Fruit fly (Drosophila melanogaster) whole organism, prepupa: Measurements from ENCODE around the gene Srx.
A peak's percentile ranks its signal among the peaks of the same experiment; 100 is the strongest.

Experiments used
- Blimp-1 ChIP-seq: fragments of 200-800 bp; sonication (Bioruptor generic); optimal IDR thresholded peaks from 3 replicates; lab custom pipeline; 2017; ENCODE audit warnings: missing biosample characterization, missing genetic modification characterization, mild to moderate bottlenecking, moderate library complexity, missing genetic modification reagents
- CG10669 ChIP-seq: fragments of 200-800 bp; sonication (Bioruptor generic); optimal IDR thresholded peaks from 3 replicates; lab custom pipeline; 2018; ENCODE audit warnings: missing biosample characterization, mild to moderate bottlenecking, missing genetic modification characterization, moderate library complexity
- CG11294 ChIP-seq: fragments of 200-800 bp; sonication (Bioruptor generic); IDR thresholded peaks from 2 replicates; pipeline ENCODE4 v1.3.6; 2022; ENCODE audit warnings: missing biosample characterization, missing genetic modification characterization
- CG11902 ChIP-seq: fragments of 200-800 bp; sonication (Bioruptor generic); optimal IDR thresholded peaks from 3 replicates; lab custom pipeline; 2016; ENCODE audit warnings: missing biosample characterization, missing genetic modification characterization
- CG15336 ChIP-seq: fragments of 200-800 bp; sonication (Bioruptor generic); IDR thresholded peaks from 2 replicates; pipeline ENCODE4 v1.3.6; 2022; ENCODE audit warnings: missing biosample characterization, missing genetic modification characterization
- CG1621 ChIP-seq: fragments of 200-800 bp; sonication (Bioruptor generic); optimal IDR thresholded peaks from 3 replicates; lab custom pipeline; 2018; ENCODE audit warnings: missing biosample characterization, mild to moderate bottlenecking, missing genetic modification characterization
- CG16779 ChIP-seq: fragments of 200-800 bp; sonication (Bioruptor generic); optimal IDR thresholded peaks from 3 replicates; lab custom pipeline; 2017; ENCODE audit warnings: missing biosample characterization, mild to moderate bottlenecking, missing genetic modification characterization
- CG3032 ChIP-seq: fragments of 200-800 bp; optimal IDR thresholded peaks from 2 replicates; lab custom pipeline; 2019; ENCODE audit warnings: missing biosample characterization, mild to moderate bottlenecking, missing genetic modification characterization, moderate library complexity
- CG32006 ChIP-seq: fragments of 200-800 bp; sonication (Bioruptor generic); optimal IDR thresholded peaks from 3 replicates; lab custom pipeline; 2017; ENCODE audit warnings: missing biosample characterization, mild to moderate bottlenecking, missing genetic modification characterization
- CG34406 ChIP-seq: fragments of 200-800 bp; sonication (Bioruptor generic); optimal IDR thresholded peaks from 3 replicates; lab custom pipeline; 2016; ENCODE audit warnings: missing biosample characterization, missing genetic modification characterization
- CG3919 ChIP-seq: fragments of 200-800 bp; sonication (Bioruptor generic); optimal IDR thresholded peaks from 3 replicates; lab custom pipeline; 2016; ENCODE audit warnings: missing biosample characterization, missing genetic modification characterization
- CG6163 ChIP-seq: fragments of 200-800 bp; sonication (Bioruptor generic); IDR thresholded peaks from 3 replicates; pipeline ENCODE4 v1.3.6; 2022; ENCODE audit warnings: missing biosample characterization, missing genetic modification characterization
- CG6276 ChIP-seq: fragments of 200-800 bp; sonication (Bioruptor generic); optimal IDR thresholded peaks from 2 replicates; lab custom pipeline; 2017; ENCODE audit warnings: missing biosample characterization, mild to moderate bottlenecking, missing genetic modification characterization
- CG6808 ChIP-seq: fragments of 200-800 bp; sonication (Bioruptor generic); optimal IDR thresholded peaks from 3 replicates; lab custom pipeline; 2017; ENCODE audit warnings: missing biosample characterization, missing genetic modification characterization, mild to moderate bottlenecking, moderate library complexity, missing genetic modification reagents
- CG6854 ChIP-seq: fragments of 200-800 bp; sonication (Bioruptor generic); optimal IDR thresholded peaks from 2 replicates; lab custom pipeline; 2017; ENCODE audit warnings: missing biosample characterization, mild to moderate bottlenecking, missing genetic modification characterization
- CG7368 ChIP-seq: fragments of 200-800 bp; sonication (Bioruptor generic); optimal IDR thresholded peaks from 3 replicates; lab custom pipeline; 2016; ENCODE audit warnings: missing biosample characterization, missing genetic modification characterization
- CG8319 ChIP-seq: fragments of 200-800 bp; sonication (Bioruptor generic); optimal IDR thresholded peaks from 3 replicates; lab custom pipeline; 2016; ENCODE audit warnings: missing biosample characterization, missing genetic modification characterization
- Eip93F ChIP-seq: fragments of 200-800 bp; sonication (Bioruptor generic); optimal IDR thresholded peaks from 2 replicates; lab custom pipeline; 2016; ENCODE audit warnings: missing biosample characterization, mild to moderate bottlenecking, missing genetic modification characterization
- Ets96B ChIP-seq: fragments of 200-800 bp; optimal IDR thresholded peaks from 2 replicates; lab custom pipeline; 2019; ENCODE audit warnings: missing biosample characterization, mild to moderate bottlenecking, missing genetic modification characterization, moderate library complexity
- Gug ChIP-seq: fragments of 200-800 bp; sonication (Bioruptor generic); IDR thresholded peaks from 2 replicates; pipeline ENCODE4 v1.3.6; 2022; ENCODE audit warnings: missing biosample characterization, missing genetic modification characterization
- Hr38 ChIP-seq: sonication (Bioruptor generic); optimal IDR thresholded peaks from 2 replicates; lab custom pipeline; 2016; ENCODE audit warnings: missing biosample characterization, missing genetic modification characterization
- Hr4 ChIP-seq: fragments of 200-800 bp; sonication (Bioruptor generic); optimal IDR thresholded peaks from 3 replicates; lab custom pipeline; 2016; ENCODE audit warnings: missing biosample characterization, missing genetic modification characterization
- Lpt ChIP-seq: fragments of 200-800 bp; sonication (Bioruptor generic); optimal IDR thresholded peaks from 3 replicates; lab custom pipeline; 2016; ENCODE audit warnings: missing biosample characterization, missing genetic modification characterization
- OdsH ChIP-seq: fragments of 200-800 bp; sonication (Bioruptor generic); optimal IDR thresholded peaks from 3 replicates; lab custom pipeline; 2016; ENCODE audit warnings: missing biosample characterization, missing genetic modification characterization
- Smox ChIP-seq: fragments of 200-800 bp; sonication (Bioruptor generic); optimal IDR thresholded peaks from 3 replicates; lab custom pipeline; 2016; ENCODE audit warnings: missing biosample characterization, missing genetic modification characterization
- Sox102F ChIP-seq: fragments of 200-800 bp; sonication (Bioruptor generic); optimal IDR thresholded peaks from 2 replicates; lab custom pipeline; 2016; ENCODE audit warnings: missing biosample characterization, mild to moderate bottlenecking, missing genetic modification characterization
- Sox14 ChIP-seq: fragments of 200-800 bp; sonication (Bioruptor generic); optimal IDR thresholded peaks from 3 replicates; lab custom pipeline; 2016; ENCODE audit warnings: missing biosample characterization, missing genetic modification characterization
- acj6 ChIP-seq: fragments of 200-800 bp; sonication (Bioruptor generic); optimal IDR thresholded peaks from 3 replicates; lab custom pipeline; 2016; ENCODE audit warnings: missing biosample characterization, missing genetic modification characterization
- dac ChIP-seq: fragments of 200-800 bp; sonication (Bioruptor generic); optimal IDR thresholded peaks from 2 replicates; lab custom pipeline; 2017; ENCODE audit warnings: missing biosample characterization, mild to moderate bottlenecking, missing genetic modification characterization
- dsx ChIP-seq: fragments of 200-800 bp; optimal IDR thresholded peaks from 3 replicates; lab custom pipeline; 2019; ENCODE audit warnings: missing biosample characterization, mild to moderate bottlenecking, missing genetic modification characterization, moderate library complexity; ENCODE audit not compliant: poor library complexity, severe bottlenecking
- eg ChIP-seq: fragments of 200-800 bp; sonication (Bioruptor generic); IDR thresholded peaks from 3 replicates; pipeline ENCODE4 v1.3.6; 2022; ENCODE audit warnings: missing biosample characterization, missing genetic modification characterization
- esn ChIP-seq: fragments of 200-800 bp; sonication (Bioruptor generic); optimal IDR thresholded peaks from 2 replicates; lab custom pipeline; 2016; ENCODE audit warnings: missing biosample characterization, mild to moderate bottlenecking, missing genetic modification characterization, moderate library complexity
- fd59A ChIP-seq: fragments of 200-800 bp; sonication (Bioruptor generic); optimal IDR thresholded peaks from 2 replicates; lab custom pipeline; 2017; ENCODE audit warnings: missing biosample characterization, mild to moderate bottlenecking, missing genetic modification characterization, missing genetic modification reagents
- fd85E ChIP-seq: fragments of 200-800 bp; sonication (Bioruptor generic); optimal IDR thresholded peaks from 3 replicates; lab custom pipeline; 2016; ENCODE audit warnings: missing biosample characterization, missing genetic modification characterization
- fkh ChIP-seq: fragments of 200-800 bp; sonication (Bioruptor generic); optimal IDR thresholded peaks from 3 replicates; lab custom pipeline; 2017; ENCODE audit warnings: missing biosample characterization, mild to moderate bottlenecking, missing genetic modification characterization, moderate library complexity
- lz ChIP-seq: fragments of 200-800 bp; sonication (Bioruptor generic); optimal IDR thresholded peaks from 3 replicates; lab custom pipeline; 2016; ENCODE audit warnings: missing biosample characterization, missing genetic modification characterization
- pdm3 ChIP-seq: fragments of 200-800 bp; sonication (Bioruptor generic); optimal IDR thresholded peaks from 3 replicates; lab custom pipeline; 2016; ENCODE audit warnings: missing biosample characterization, missing genetic modification characterization
- salr ChIP-seq, 2 experiments: fragments of 200-800 bp; sonication (Bioruptor generic); optimal IDR thresholded peaks; 3 replicates each; lab custom pipeline; 2016 to 2018; ENCODE audit warnings: missing biosample characterization in 2 of 2, missing genetic modification characterization in 2 of 2, mild to moderate bottlenecking in 1 of 2
- spab ChIP-seq: fragments of 200-800 bp; sonication (Bioruptor generic); optimal IDR thresholded peaks from 2 replicates; lab custom pipeline; 2017; ENCODE audit warnings: missing biosample characterization, mild to moderate bottlenecking, missing genetic modification characterization, missing genetic modification reagents
- ss ChIP-seq, 2 experiments: fragments of 200-800 bp; sonication (Bioruptor generic); optimal IDR thresholded peaks; 2 replicates in 1 of 2; 3 replicates in 1 of 2; lab custom pipeline; 2017 to 2018; ENCODE audit warnings: mild to moderate bottlenecking in 2 of 2, missing biosample characterization in 2 of 2, missing genetic modification characterization in 2 of 2, moderate library complexity in 1 of 2
- topi ChIP-seq: fragments of 200-800 bp; sonication (Bioruptor generic); optimal IDR thresholded peaks from 3 replicates; lab custom pipeline; 2016; ENCODE audit warnings: missing biosample characterization, missing genetic modification characterization

Gene Srx

dm6 chrX:17879211-17879897 lies 22.6 kb downstream of the Srx start (continued):
- TF ChIP-seq Gug (peak; percentile 52), Lpt (peak; percentile 22), pdm3 (GFP tag; lab: Kevin White, UChicago) (peak; percentile 52), CG3919 (GFP tag; lab: Kevin White, UChicago) (peak; percentile 61), fkh (GFP tag; lab: Kevin White, UChicago) (no peak), CG8319 (GFP tag; lab: Kevin White, UChicago) (no peak), CG6808 (GFP tag; lab: Kevin White, UChicago) (peak; percentile 65), dsx (GFP tag; lab: Kevin White, UChicago) (peak; percentile 27), Hr38 (GFP tag; lab: Kevin White, UChicago) (no peak), CG15336 (GFP tag; lab: Robert Waterston, UW) (peak; percentile 64; the same call in 1 of the 2 replicates), CG3032 (tag; lab: Kevin White, UChicago) (peak; percentile 48), dac (GFP tag; lab: Kevin White, UChicago) (no peak), Ets96B (peak; percentile 41), CG1621 (tag; lab: Kevin White, UChicago) (peak; percentile 54), CG10669 (GFP tag; lab: Kevin White, UChicago) (peak; percentile 59), CG11294 (GFP tag; lab: Robert Waterston, UW) (no peak), Eip93F (GFP tag; lab: Kevin White, UChicago) (peak; percentile 77), Hr4 (GFP tag; lab: Kevin White, UChicago) (peak; percentile 53), Smox (GFP tag; lab: Kevin White, UChicago) (peak; percentile 72), CG16779 (tag; lab: Kevin White, UChicago) (no peak), CG6854 (GFP tag; lab: Kevin White, UChicago) (no peak), lz (GFP tag; lab: Kevin White, UChicago) (peak; percentile 52), Sox14 (GFP tag; lab: Kevin White, UChicago) (peak; percentile 5), topi (GFP tag; lab: Kevin White, UChicago) (peak; percentile 68), CG34406 (peak; percentile 72), acj6 (peak; percentile 58), eg (GFP tag; lab: Robert Waterston, UW) (peak; percentile 43; the same call in 1 of the 3 replicates), ss (GFP tag; optimal IDR thresholded peaks at IDR 0.05; lab: Kevin White, UChicago) (peak; percentile 60 to 75), CG6276 (peak; percentile 5), fd59A (GFP tag; lab: Kevin White, UChicago) (peak; percentile 7), Blimp-1 (peak; percentile 14), Sox102F (GFP tag; lab: Kevin White, UChicago) (peak; percentile 72), esn (GFP tag; lab: Kevin White, UChicago) (peak; percentile 72), CG6163 (GFP tag; lab: Robert Waterston, UW) (peak; percentile 58), spab (GFP tag; lab: Kevin White, UChicago) (peak; percentile 26), fd85E (no peak), CG7368 (GFP tag; lab: Kevin White, UChicago) (peak; percentile 20), salr (GFP tag; optimal IDR thresholded peaks at IDR 0.05; lab: Kevin White, UChicago) (peak in 1 of 2 experiments; percentile 59), CG11902 (GFP tag; lab: Kevin White, UChicago) (peak; percentile 14), CG32006 (GFP tag; lab: Kevin White, UChicago) (peak; percentile 73), OdsH (GFP tag; lab: Kevin White, UChicago) (peak; percentile 58)
